Fruit fly (Drosophila melanogaster) whole organism, embryonic: ENCODE data around the gene CG31549.
A peak's percentile ranks its signal among the peaks of the same experiment; 100 is the strongest.

ENCODE experiments used
- Atf-2 ChIP-seq: fragments of 200-800 bp; sonication (Bioruptor generic); optimal IDR thresholded peaks from 2 replicates; lab custom pipeline; 2016; ENCODE audit warnings: missing biosample characterization, missing genetic modification characterization
- Bdp1 ChIP-seq: fragments of 200-800 bp; sonication (Bioruptor generic); optimal IDR thresholded peaks from 3 replicates; lab custom pipeline; 2016; ENCODE audit warnings: missing biosample characterization, missing genetic modification characterization
- Blimp-1 ChIP-seq: fragments of 200-800 bp; sonication (Bioruptor generic); optimal IDR thresholded peaks from 3 replicates; lab custom pipeline; 2018; ENCODE audit warnings: missing biosample characterization, missing genetic modification characterization, mild to moderate bottlenecking, moderate library complexity, missing genetic modification reagents
- CG1024 ChIP-seq: fragments of 200-800 bp; sonication (Bioruptor generic); IDR thresholded peaks from 2 replicates; pipeline ENCODE4 v1.3.6; 2022; ENCODE audit warnings: missing biosample characterization, missing genetic modification characterization
- CG10431 ChIP-seq: fragments of 200-800 bp; sonication (Bioruptor generic); optimal IDR thresholded peaks from 3 replicates; lab custom pipeline; 2018; ENCODE audit warnings: missing biosample characterization, mild to moderate bottlenecking, missing genetic modification characterization
- CG12104 ChIP-seq: fragments of 200-800 bp; sonication (Bioruptor generic); optimal IDR thresholded peaks from 3 replicates; lab custom pipeline; 2016; ENCODE audit warnings: missing biosample characterization, missing genetic modification characterization
- CG13424 ChIP-seq: fragments of 200-800 bp; sonication (Bioruptor generic); optimal IDR thresholded peaks from 2 replicates; lab custom pipeline; 2019; ENCODE audit warnings: missing biosample characterization, mild to moderate bottlenecking, missing genetic modification characterization, moderate library complexity
- CG15601 ChIP-seq: fragments of 200-800 bp; sonication (Bioruptor generic); optimal IDR thresholded peaks from 3 replicates; lab custom pipeline; 2019; ENCODE audit warnings: missing biosample characterization, mild to moderate bottlenecking, missing genetic modification characterization, moderate library complexity
- CG1602 ChIP-seq: fragments of 200-800 bp; sonication (Bioruptor generic); optimal IDR thresholded peaks from 3 replicates; lab custom pipeline; 2016; ENCODE audit warnings: missing biosample characterization, missing genetic modification characterization
- CG1603 ChIP-seq: fragments of 200-800 bp; sonication (Bioruptor generic); optimal IDR thresholded peaks from 2 replicates; lab custom pipeline; 2019; ENCODE audit warnings: missing biosample characterization, mild to moderate bottlenecking, missing genetic modification characterization, moderate library complexity
- CG17912 ChIP-seq: fragments of 200-800 bp; sonication (Bioruptor generic); optimal IDR thresholded peaks from 2 replicates; lab custom pipeline; 2018; ENCODE audit warnings: missing biosample characterization, mild to moderate bottlenecking, missing genetic modification characterization
- CG1792 ChIP-seq: fragments of 200-800 bp; sonication (Bioruptor generic); optimal IDR thresholded peaks from 2 replicates; lab custom pipeline; 2016; ENCODE audit warnings: missing biosample characterization, missing genetic modification characterization
- CG18619 ChIP-seq: fragments of 200-800 bp; sonication (Bioruptor generic); optimal IDR thresholded peaks from 3 replicates; lab custom pipeline; 2017; ENCODE audit warnings: missing biosample characterization, mild to moderate bottlenecking, missing genetic modification characterization
- CG2129 ChIP-seq: fragments of 200-800 bp; sonication (Bioruptor generic); IDR thresholded peaks from 2 replicates; pipeline ENCODE4 v1.3.6; 2022; ENCODE audit warnings: missing biosample characterization, missing genetic modification characterization; ENCODE audit not compliant: partially characterized antibody
- CG32767 ChIP-seq: fragments of 200-800 bp; sonication (Bioruptor generic); IDR thresholded peaks from 2 replicates; pipeline ENCODE4 v1.3.6; 2022; ENCODE audit warnings: missing biosample characterization, missing genetic modification characterization
- CG6765 ChIP-seq: fragments of 200-800 bp; sonication (Bioruptor generic); optimal IDR thresholded peaks from 3 replicates; lab custom pipeline; 2017; ENCODE audit warnings: missing biosample characterization, mild to moderate bottlenecking, missing genetic modification characterization
- CG6854 ChIP-seq: fragments of 200-800 bp; sonication (Bioruptor generic); optimal IDR thresholded peaks from 3 replicates; lab custom pipeline; 2017; ENCODE audit warnings: missing biosample characterization, mild to moderate bottlenecking, missing genetic modification characterization
- CG7556 ChIP-seq: fragments of 200-800 bp; sonication (Bioruptor generic); optimal IDR thresholded peaks from 2 replicates; lab custom pipeline; 2017; ENCODE audit warnings: missing biosample characterization, mild to moderate bottlenecking, missing genetic modification characterization
- CG7786 ChIP-seq: fragments of 200-800 bp; sonication (Bioruptor generic); optimal IDR thresholded peaks from 2 replicates; lab custom pipeline; 2016; ENCODE audit warnings: missing biosample characterization, missing genetic modification characterization
- CG8281 ChIP-seq: fragments of 200-800 bp; sonication (Bioruptor generic); optimal IDR thresholded peaks from 2 replicates; lab custom pipeline; 2018; ENCODE audit warnings: missing biosample characterization, mild to moderate bottlenecking, missing genetic modification characterization, moderate library complexity
- CG8924 ChIP-seq: fragments of 200-800 bp; optimal IDR thresholded peaks from 3 replicates; lab custom pipeline; 2019; ENCODE audit warnings: missing biosample characterization, mild to moderate bottlenecking, missing genetic modification characterization, moderate library complexity
- CG9215 ChIP-seq: fragments of 200-800 bp; sonication (Bioruptor generic); IDR thresholded peaks from 2 replicates; pipeline ENCODE4 v1.3.6; 2022; ENCODE audit warnings: missing biosample characterization, missing genetic modification characterization
- CG9797 ChIP-seq: fragments of 200-800 bp; sonication (Bioruptor generic); optimal IDR thresholded peaks from 3 replicates; lab custom pipeline; 2018; ENCODE audit warnings: missing biosample characterization, mild to moderate bottlenecking, missing genetic modification characterization
- D19B ChIP-seq: fragments of 200-800 bp; sonication (Bioruptor generic); optimal IDR thresholded peaks from 2 replicates; lab custom pipeline; 2017; ENCODE audit warnings: missing biosample characterization, mild to moderate bottlenecking, missing genetic modification characterization
- ERR ChIP-seq: fragments of 200-800 bp; sonication (Bioruptor generic); optimal IDR thresholded peaks from 2 replicates; lab custom pipeline; 2016; ENCODE audit warnings: missing biosample characterization, missing genetic modification characterization
- GATAe ChIP-seq: fragments of 200-800 bp; sonication (Bioruptor generic); conservative IDR thresholded peaks from 2 replicates; pipeline ENCODE4 v1.3.6; 2022; ENCODE audit warnings: missing biosample characterization, missing genetic modification characterization
- HLH3B ChIP-seq: fragments of 200-800 bp; sonication (Bioruptor generic); IDR thresholded peaks from 2 replicates; pipeline ENCODE4 v1.3.6; 2022; ENCODE audit warnings: missing biosample characterization, missing genetic modification characterization
- Lhr ChIP-seq: fragments of 200-800 bp; sonication (Bioruptor generic); optimal IDR thresholded peaks from 3 replicates; lab custom pipeline; 2017; ENCODE audit warnings: mild to moderate bottlenecking, missing biosample characterization, missing genetic modification reagents, missing genetic modification characterization
- NC2β ChIP-seq: fragments of 200-800 bp; sonication (Bioruptor generic); optimal IDR thresholded peaks from 2 replicates; lab custom pipeline; 2016; ENCODE audit warnings: missing biosample characterization, missing genetic modification characterization
- Pdp1 ChIP-seq, 2 experiments: fragments of 200-800 bp; sonication (Bioruptor generic); optimal IDR thresholded peaks; 3 replicates each; lab custom pipeline; 2016; ENCODE audit warnings: missing biosample characterization in 2 of 2, missing genetic modification characterization in 2 of 2, mild to moderate bottlenecking in 1 of 2, moderate library complexity in 1 of 2
- Poxn ChIP-seq: fragments of 200-800 bp; sonication (Bioruptor generic); IDR thresholded peaks from 2 replicates; pipeline ENCODE4 v1.3.6; 2022; ENCODE audit warnings: missing biosample characterization, missing genetic modification characterization
- Ptx1 ChIP-seq: fragments of 200-800 bp; sonication (Bioruptor generic); IDR thresholded peaks from 2 replicates; pipeline ENCODE4 v1.3.6; 2022; ENCODE audit warnings: missing biosample characterization, missing genetic modification characterization
- Usf ChIP-seq: fragments of 200-800 bp; sonication (Bioruptor generic); optimal IDR thresholded peaks from 2 replicates; lab custom pipeline; 2017; ENCODE audit warnings: missing genotype, missing biosample characterization, missing genetic modification characterization
- ase ChIP-seq: fragments of 200-800 bp; sonication (Bioruptor generic); IDR thresholded peaks from 3 replicates; pipeline ENCODE4 v1.3.6; 2022; ENCODE audit warnings: missing biosample characterization, missing genetic modification characterization
- disco-r ChIP-seq: fragments of 200-800 bp; sonication (Bioruptor generic); optimal IDR thresholded peaks from 2 replicates; lab custom pipeline; 2016; ENCODE audit warnings: missing biosample characterization, missing genetic modification characterization
- dpn ChIP-seq, 2 experiments: fragments of 200-800 bp; sonication (Bioruptor generic); optimal IDR thresholded peaks; 3 replicates each; lab custom pipeline; 2016; ENCODE audit warnings: missing biosample characterization in 2 of 2, missing genetic modification characterization in 2 of 2
- eve ChIP-seq, 2 experiments: fragments of >200 bp; optimal IDR thresholded peaks; 2 replicates each; lab custom pipeline; 2017; ENCODE audit warnings: missing biosample characterization in 2 of 2, missing genetic modification characterization in 2 of 2
- gfzf ChIP-seq: fragments of 200-800 bp; sonication (Bioruptor generic); optimal IDR thresholded peaks from 2 replicates; lab custom pipeline; 2016; ENCODE audit warnings: missing biosample characterization, mild to moderate bottlenecking, missing genetic modification characterization, moderate library complexity
- mld ChIP-seq: fragments of 200-800 bp; sonication (Bioruptor generic); IDR thresholded peaks from 3 replicates; pipeline ENCODE4 v1.3.6; 2022; ENCODE audit warnings: missing biosample characterization, missing genetic modification characterization; ENCODE audit not compliant: partially characterized antibody
- peb ChIP-seq: fragments of 200-800 bp; sonication (Bioruptor generic); IDR thresholded peaks from 2 replicates; pipeline ENCODE4 v1.3.6; 2022; ENCODE audit warnings: missing biosample characterization, missing genetic modification characterization
- prd ChIP-seq, 3 experiments: fragments of >200 bp in 2 of 3; fragments of 200-800 bp in 1 of 3; sonication (Bioruptor generic) in 1 of 3; optimal IDR thresholded peaks in 2 of 3; IDR thresholded peaks in 1 of 3; 2 replicates in 2 of 3; 3 replicates in 1 of 3; pipeline versions ENCODE4 v1.3.6 to Lab custom; 2017 to 2022; ENCODE audit warnings: missing biosample characterization in 1 of 3, missing genetic modification characterization in 1 of 3
- ranshi ChIP-seq: fragments of 200-800 bp; sonication (Bioruptor generic); IDR thresholded peaks from 2 replicates; pipeline ENCODE4 v1.3.6; 2022; ENCODE audit warnings: missing biosample characterization, missing genetic modification characterization
- rib ChIP-seq: fragments of 200-800 bp; sonication (Bioruptor generic); IDR thresholded peaks from 2 replicates; pipeline ENCODE4 v1.3.6; 2022; ENCODE audit warnings: missing biosample characterization, missing genetic modification characterization
- sc ChIP-seq, 3 experiments: fragments of >200 bp in 2 of 3; fragments of 200-800 bp in 1 of 3; sonication (Bioruptor generic) in 1 of 3; optimal IDR thresholded peaks; 2 replicates in 2 of 3; 3 replicates in 1 of 3; lab custom pipeline; 2017; ENCODE audit warnings: mild to moderate bottlenecking in 1 of 3, missing biosample characterization in 1 of 3, missing genetic modification characterization in 1 of 3, missing genetic modification reagents in 1 of 3
- scrt ChIP-seq: fragments of 200-800 bp; sonication (Bioruptor generic); optimal IDR thresholded peaks from 2 replicates; lab custom pipeline; 2018; ENCODE audit warnings: missing biosample characterization, mild to moderate bottlenecking, missing genetic modification characterization, moderate library complexity
- stwl ChIP-seq: fragments of 200-800 bp; sonication (Bioruptor generic); optimal IDR thresholded peaks from 3 replicates; lab custom pipeline; 2018; ENCODE audit warnings: missing biosample characterization, mild to moderate bottlenecking, missing genetic modification characterization, moderate library complexity
- zen2 ChIP-seq: fragments of 200-800 bp; sonication (Bioruptor generic); IDR thresholded peaks from 3 replicates; pipeline ENCODE4 v1.3.6; 2022; ENCODE audit warnings: missing biosample characterization, missing genetic modification characterization; ENCODE audit not compliant: partially characterized antibody

Gene CG31549

dm6 chr3R:5636519-5637430, 4.8 kb downstream of the CG31549 start, which contains the start of the genes CG31548 and CG12170 (continued):
- TF ChIP-seq CG8281 (tag; lab: Kevin White, UChicago): no peak
- no peak for TF ChIP-seq CG2129 (GFP tag; lab: Robert Waterston, UW)
- TF ChIP-seq CG6765 (GFP tag; lab: Kevin White, UChicago): no peak
- TF ChIP-seq CG7786 (GFP tag; lab: Kevin White, UChicago): peak; percentile 7
- peak; percentile 19 for TF ChIP-seq Lhr
- peak in 1 of 2 experiments; percentile 97 for TF ChIP-seq Pdp1 (GFP tag; optimal IDR thresholded peaks at IDR 0.05; lab: Kevin White, UChicago)
- peak; percentile 65 for TF ChIP-seq CG8924
- TF ChIP-seq gfzf (GFP tag; lab: Kevin White, UChicago): peak; percentile 49
- TF ChIP-seq CG1792 (GFP tag; lab: Kevin White, UChicago): no peak
- TF ChIP-seq Atf-2 (GFP tag; lab: Kevin White, UChicago): no peak
- no peak for TF ChIP-seq sc (optimal IDR thresholded peaks at IDR 0.05; lab: Kevin White, UChicago)
- no peak for TF ChIP-seq sc (GFP tag; optimal IDR thresholded peaks at IDR 0.05; lab: Kevin White, UChicago)
- no peak for TF ChIP-seq eve (GFP tag; optimal IDR thresholded peaks at IDR 0.05; lab: Kevin White, UChicago)
- TF ChIP-seq Blimp-1 (GFP tag; lab: Kevin White, UChicago): no peak
- peak; percentile 32 for TF ChIP-seq CG15601
- TF ChIP-seq scrt: no peak
- TF ChIP-seq disco-r: no peak
- TF ChIP-seq CG9797: peak; percentile 54
- TF ChIP-seq CG7556: no peak
- no peak for TF ChIP-seq D19B (GFP tag; lab: Kevin White, UChicago)
- TF ChIP-seq CG1602 (GFP tag; lab: Kevin White, UChicago): peak; percentile 56
- TF ChIP-seq CG17912 (GFP tag; lab: Kevin White, UChicago): no peak
- TF ChIP-seq stwl (tag; lab: Kevin White, UChicago): no peak
- peak; percentile 14 to 49 for TF ChIP-seq dpn (GFP tag; optimal IDR thresholded peaks at IDR 0.05; lab: Kevin White, UChicago)
- TF ChIP-seq ERR: no peak
- TF ChIP-seq GATAe (GFP tag; lab: Robert Waterston, UW): no peak
- TF ChIP-seq ase (GFP tag; lab: Robert Waterston, UW): no peak
- no peak for TF ChIP-seq CG9215 (GFP tag; lab: Robert Waterston, UW)
- TF ChIP-seq Ptx1: peak; percentile 36; the same call in 1 of the 2 replicates
- TF ChIP-seq Bdp1 (GFP tag; lab: Kevin White, UChicago): no peak
- peak; percentile 53 for TF ChIP-seq CG13424 (tag; lab: Kevin White, UChicago)
- TF ChIP-seq CG10431 (GFP tag; lab: Kevin White, UChicago): peak; percentile 92
- no peak for TF ChIP-seq Usf (GFP tag; lab: Kevin White, UChicago)
- no peak for TF ChIP-seq mld (GFP tag; lab: Robert Waterston, UW)
- peak; percentile 22 for TF ChIP-seq NC2β (GFP tag; lab: Kevin White, UChicago)
- peak; percentile 33; the same call in 1 of the 2 replicates for TF ChIP-seq ranshi (GFP tag; lab: Robert Waterston, UW)
- no peak for TF ChIP-seq CG12104 (GFP tag; lab: Kevin White, UChicago)
- no peak for TF ChIP-seq CG18619 (GFP tag; lab: Kevin White, UChicago)
- TF ChIP-seq peb (GFP tag; lab: Robert Waterston, UW): no peak
- no peak for TF ChIP-seq Poxn
- no peak for TF ChIP-seq rib (GFP tag; lab: Robert Waterston, UW)
- no peak for TF ChIP-seq CG6854 (GFP tag; lab: Kevin White, UChicago)
- TF ChIP-seq CG32767 (GFP tag; lab: Robert Waterston, UW): no peak
- TF ChIP-seq CG1024: no peak
- TF ChIP-seq CG1603 (tag; lab: Kevin White, UChicago): no peak
- peak; percentile 36; the same call in 1 of the 2 replicates for TF ChIP-seq HLH3B (GFP tag; lab: Robert Waterston, UW)
- TF ChIP-seq zen2 (GFP tag; lab: Robert Waterston, UW): no peak
- no peak for TF ChIP-seq prd (optimal IDR thresholded peaks at IDR 0.05; lab: Kevin White, UChicago)
- TF ChIP-seq prd (GFP tag; IDR thresholded peaks at IDR 0.05; lab: Robert Waterston, UW): peak; percentile 42; the same call in 1 of the 3 replicates
